Worm (Caenorhabditis elegans): ENCODE results near the gene Y70C5C.1.

The Y70C5C.1 gene

DNA sequence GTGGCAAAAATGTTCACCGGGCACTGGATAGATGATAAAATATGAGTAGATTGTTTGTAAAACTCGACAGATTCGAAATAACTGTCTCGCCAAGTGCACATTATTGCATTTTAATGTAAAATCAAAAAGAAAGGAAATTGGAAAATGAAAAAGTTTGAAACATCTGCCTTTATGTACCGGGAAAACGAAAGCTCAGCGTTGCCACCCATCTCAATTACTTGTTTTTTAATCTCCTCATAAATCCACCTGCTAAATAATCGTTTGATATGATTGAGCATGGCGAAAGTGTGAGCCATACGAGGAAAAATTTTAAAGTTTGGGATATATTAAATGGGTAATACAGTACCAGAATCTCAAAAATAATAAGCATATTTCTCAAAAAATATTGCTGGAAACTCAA is 16.6 kb downstream of the Y70C5C.1 start, which contains the start of gene srh-137:
Gene srh-137 (minus strand): TSS at position 101 of the 400 bp plus-strand sequence.
- TF ChIP-seq daf-19 (GFP tag; conservative IDR thresholded peaks at IDR 0.05) = no peak
- no peak for TF ChIP-seq duxl-1 (tag; optimal IDR thresholded peaks at IDR 0.05; ENCODE audit: poor library complexity)
- no peak for TF ChIP-seq rbr-2 (tag; optimal IDR thresholded peaks at IDR 0.05)
- TF ChIP-seq hlh-30 (tag; optimal IDR thresholded peaks at IDR 0.05; ENCODE audit: insufficient read depth) = no peak
- no peak for TF ChIP-seq nhr-48 (tag; optimal IDR thresholded peaks at IDR 0.05)
- no peak for TF ChIP-seq D1046.2 (GFP tag; IDR thresholded peaks at IDR 0.05)
- no peak for TF ChIP-seq fos-1 (tag; optimal IDR thresholded peaks at IDR 0.05)
- TF ChIP-seq mdt-29 (GFP tag; IDR thresholded peaks at IDR 0.05) = no peak
- no peak for TF ChIP-seq daf-8 (GFP tag; IDR thresholded peaks at IDR 0.05)
- no peak for TF ChIP-seq lin-15B (tag; optimal IDR thresholded peaks at IDR 0.05)

DNA sequence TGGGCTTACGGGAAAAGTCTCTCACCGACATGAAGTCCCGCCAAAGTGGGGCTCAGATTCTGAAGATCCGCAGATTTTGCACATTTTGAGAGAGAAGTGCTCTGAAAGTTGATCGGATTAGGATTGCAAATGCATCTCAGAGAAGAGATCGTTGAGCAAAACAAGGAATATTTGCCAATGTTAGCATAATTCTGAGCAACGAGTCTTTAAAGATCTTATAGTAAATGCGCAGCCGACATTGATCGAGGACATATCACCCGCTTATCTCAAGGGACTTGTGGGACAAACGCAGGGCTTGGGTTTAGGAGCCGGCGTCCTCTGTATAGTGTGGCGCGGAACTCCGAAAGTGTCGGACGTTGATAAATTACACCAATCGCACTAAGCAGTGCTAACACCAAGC is 23.7 kb downstream of the Y70C5C.1 start, which contains the start of gene nhr-112:
Gene nhr-112 (minus strand): TSS at position 101 of the 400 bp plus-strand sequence.
- no peak for TF ChIP-seq Y5F2A.4 (GFP tag; optimal IDR thresholded peaks at IDR 0.05)
- TF ChIP-seq rbr-2 (tag; optimal IDR thresholded peaks at IDR 0.05) = no peak
- no peak for TF ChIP-seq F26F4.8 (GFP tag; conservative IDR thresholded peaks at IDR 0.05)
- peak in 1 of 2 experiments; percentile 90 for TF ChIP-seq unc-62 (GFP tag; optimal IDR thresholded peaks at IDR 0.05 in 1 of 2)
- no peak for TF ChIP-seq unc-62 (tag; optimal IDR thresholded peaks at IDR 0.05)

- TF ChIP-seq lin-13 (GFP tag; optimal IDR thresholded peaks at IDR 0.05) (no peak), zip-11 (GFP tag; IDR thresholded peaks at IDR 0.05) (no peak), nhr-48 (tag; optimal IDR thresholded peaks at IDR 0.05) (peak; percentile 7), dmd-6 (GFP tag; IDR thresholded peaks at IDR 0.05) (peak; percentile 22; the same call in 1 of the 2 replicates), tra-1 (GFP tag; IDR thresholded peaks at IDR 0.05) (no peak), fkh-10 (GFP tag; optimal IDR thresholded peaks at IDR 0.05) (no peak), pha-4 (GFP tag; IDR thresholded peaks at IDR 0.05) (no peak), pha-4 (tag; optimal IDR thresholded peaks at IDR 0.05) (peak; percentile 81)
These were observed 24.6 kb downstream of the Y70C5C.1 start for ce11 chrV:16724574-16724973.

DNA sequence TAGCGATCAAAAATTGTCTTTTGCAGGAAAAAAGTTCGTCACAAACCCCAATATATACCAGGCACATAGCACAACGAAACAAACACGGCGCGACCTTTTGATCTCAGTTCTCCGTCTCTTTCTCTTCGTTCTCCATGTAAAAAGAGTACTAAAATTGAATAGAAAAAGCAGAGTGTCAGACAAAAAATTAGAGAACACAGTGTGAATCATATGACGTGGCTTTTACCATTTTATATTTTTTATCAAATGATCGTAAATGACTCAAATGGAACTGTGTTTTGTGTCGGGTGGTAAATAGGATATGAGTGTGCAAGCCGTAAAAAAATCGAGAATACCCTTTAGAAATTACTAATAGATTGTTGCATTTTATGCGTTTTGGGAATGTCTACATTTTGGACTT is 25.9 kb downstream of the Y70C5C.1 start:
- TF ChIP-seq Y105C5A.15 (GFP tag; IDR thresholded peaks at IDR 0.05) (no peak), lin-29 (GFP tag; IDR thresholded peaks at IDR 0.05) (no peak), ceh-20 (GFP tag; IDR thresholded peaks at IDR 0.05) (no peak), mep-1 (tag; optimal IDR thresholded peaks at IDR 0.05) (no peak), mdl-1 (tag; optimal IDR thresholded peaks at IDR 0.05) (peak in 1 of 2 experiments; percentile 13), hlh-30 (tag; optimal IDR thresholded peaks at IDR 0.05; ENCODE audit: insufficient read depth) (peak; percentile 69), hlh-11 (tag; optimal IDR thresholded peaks at IDR 0.05) (peak; percentile 87), ztf-7 (tag; optimal IDR thresholded peaks at IDR 0.05) (peak; percentile 80), nhr-25 (tag; optimal IDR thresholded peaks at IDR 0.05; ENCODE audit: borderline replicate concordance, insufficient read depth) (no peak), ceh-62 (tag; optimal IDR thresholded peaks at IDR 0.05) (no peak), aha-1 (tag) (no peak), dmd-9 (GFP tag; IDR thresholded peaks at IDR 0.05) (no peak), lsy-2 (tag; optimal IDR thresholded peaks at IDR 0.05) (no peak), ceh-32 (tag; optimal IDR thresholded peaks at IDR 0.05; ENCODE audit: poor library complexity) (no peak), nhr-10 (tag; optimal IDR thresholded peaks at IDR 0.05) (no peak), daf-8 (GFP tag; IDR thresholded peaks at IDR 0.05) (no peak), Y75B8A.6 (GFP tag; IDR thresholded peaks at IDR 0.05) (no peak), madf-5 (GFP tag; IDR thresholded peaks at IDR 0.05) (no peak), fos-1 (tag; optimal IDR thresholded peaks at IDR 0.05) (no peak), ces-1 (GFP tag; optimal IDR thresholded peaks at IDR 0.05) (no peak), zfp-3 (GFP tag; conservative IDR thresholded peaks at IDR 0.05) (no peak), spr-3 (GFP tag; optimal IDR thresholded peaks at IDR 0.05) (no peak), dve-1 (tag; optimal IDR thresholded peaks at IDR 0.05; ENCODE audit: insufficient read depth) (peak; percentile 93), dmd-6 (GFP tag; IDR thresholded peaks at IDR 0.05) (peak; percentile 94), mxl-3 (GFP tag; optimal IDR thresholded peaks at IDR 0.05) (no peak), dpl-1 (GFP tag; optimal IDR thresholded peaks at IDR 0.05) (no peak), nhr-77 (tag; optimal IDR thresholded peaks at IDR 0.05) (peak; percentile 78), zfp-2 (tag; optimal IDR thresholded peaks at IDR 0.05) (no peak), hmg-1.1 (GFP tag; IDR thresholded peaks at IDR 0.05) (no peak)
